Worm (Caenorhabditis elegans) whole organism, L2 larva: ENCODE results near the gene dep-1.
A peak's percentile ranks its signal among the peaks of the same experiment; 100 is the strongest.

Experiments used
- R02D3.7 ChIP-seq: fragments of 150-350 bp; optimal IDR thresholded peaks from 2 replicates; lab custom pipeline; 2014; ENCODE audit warnings: missing biosample characterization, missing genetic modification characterization
- egl-27 ChIP-seq: sonication (generic microtip); optimal IDR thresholded peaks from 3 replicates; lab custom pipeline; 2017; ENCODE audit warnings: missing biosample characterization, missing genetic modification reagents, missing genetic modification characterization
- elt-1 ChIP-seq: fragments of 150-350 bp; optimal IDR thresholded peaks from 2 replicates; lab custom pipeline; 2014; ENCODE audit warnings: missing biosample characterization, missing genetic modification characterization
- mab-5 ChIP-seq: fragments of 150-350 bp; optimal IDR thresholded peaks from 2 replicates; lab custom pipeline; 2014; ENCODE audit warnings: missing biosample characterization, missing genetic modification characterization
- nhr-11 ChIP-seq: fragments of 150-350 bp; optimal IDR thresholded peaks from 2 replicates; lab custom pipeline; 2014; ENCODE audit warnings: missing biosample characterization, missing genetic modification characterization
- nhr-12 ChIP-seq: fragments of 150-350 bp; optimal IDR thresholded peaks from 2 replicates; lab custom pipeline; 2014; ENCODE audit warnings: missing biosample characterization, missing genetic modification characterization
- nhr-129 ChIP-seq: fragments of 150-350 bp; optimal IDR thresholded peaks from 2 replicates; lab custom pipeline; 2014; ENCODE audit warnings: missing biosample characterization, missing genetic modification characterization
- nhr-21 ChIP-seq: fragments of 150-350 bp; optimal IDR thresholded peaks from 2 replicates; lab custom pipeline; 2014; ENCODE audit warnings: missing biosample characterization, missing genetic modification characterization
- nhr-77 ChIP-seq: fragments of 150-350 bp; optimal IDR thresholded peaks from 2 replicates; lab custom pipeline; 2014; ENCODE audit warnings: missing biosample characterization, missing genetic modification characterization
- snpc-4 ChIP-seq: fragments of 150-350 bp; optimal IDR thresholded peaks from 2 replicates; lab custom pipeline; 2014; ENCODE audit warnings: missing biosample characterization, missing genetic modification characterization
- unc-62 ChIP-seq: fragments of 150-350 bp; optimal IDR thresholded peaks from 2 replicates; lab custom pipeline; 2014; ENCODE audit warnings: missing biosample characterization, missing genetic modification reagents, missing genetic modification characterization
- ztf-11 ChIP-seq: sonication (generic microtip); optimal IDR thresholded peaks from 2 replicates; lab custom pipeline; 2017; ENCODE audit warnings: missing biosample characterization, missing genetic modification characterization

ce11 chrII:9064437-9064836 lies 44.8 kb upstream of the dep-1 start:
- TF ChIP-seq ztf-11 (no peak), nhr-12 (no peak), mab-5 (tag; lab: Kevin White, UChicago) (no peak), nhr-129 (tag; lab: Kevin White, UChicago) (no peak), snpc-4 (no peak), unc-62 (no peak), elt-1 (tag; lab: Kevin White, UChicago) (peak; percentile 82), nhr-11 (tag; lab: Kevin White, UChicago) (no peak), nhr-77 (tag; lab: Kevin White, UChicago) (no peak), nhr-21 (tag; lab: Kevin White, UChicago) (no peak), R02D3.7 (tag; lab: Kevin White, UChicago) (no peak), egl-27 (tag; lab: Kevin White, UChicago) (no peak)
